Fruit fly (Drosophila melanogaster) whole organism: Measurements from ENCODE around the gene CG2931.

ENCODE experiments used
- CG8478 ChIP-seq: fragments of >200 bp; optimal IDR thresholded peaks from 2 replicates; lab custom pipeline; 2018; ENCODE audit warnings: inconsistent platforms
- Dll ChIP-seq: fragments of >200 bp; optimal IDR thresholded peaks from 2 replicates; lab custom pipeline; 2017
- EcR ChIP-seq, 2 experiments: fragments of >200 bp; optimal IDR thresholded peaks; 2 replicates each; lab custom pipeline; 2017; ENCODE audit warnings: missing biosample characterization in 2 of 2, missing genetic modification characterization in 2 of 2, missing genetic modification reagents in 2 of 2
- pan ChIP-seq: fragments of >200 bp; optimal IDR thresholded peaks from 2 replicates; lab custom pipeline; 2017
- psq ChIP-seq: fragments of >200 bp; optimal IDR thresholded peaks from 2 replicates; lab custom pipeline; 2017
- usp ChIP-seq: fragments of >200 bp; optimal IDR thresholded peaks from 2 replicates; lab custom pipeline; 2017; ENCODE audit warnings: missing biosample characterization, missing genetic modification characterization, mixed read lengths

CG2931 gene

dm6 chr3R:5570635-5571436, 2.4 kb upstream of the CG2931 start, which contains the start of gene CRMP:
CRMP (plus strand) TSS chr3R:5571108.
- TF ChIP-seq CG8478 (lab: Kevin White, UChicago) (no peak), psq (lab: Kevin White, UChicago) (no peak), Dll (lab: Kevin White, UChicago) (no peak), usp (GFP tag; lab: Kevin White, UChicago) (no peak), EcR (GFP tag; optimal IDR thresholded peaks at IDR 0.05; lab: Kevin White, UChicago) (no peak), pan (lab: Kevin White, UChicago) (no peak)

dm6 chr3R:5565623-5566022, 2.8 kb downstream of the CG2931 start:
- TF ChIP-seq pan (lab: Kevin White, UChicago) (no peak), Dll (lab: Kevin White, UChicago) (no peak), CG8478 (lab: Kevin White, UChicago) (no peak), psq (lab: Kevin White, UChicago) (no peak), EcR (GFP tag; optimal IDR thresholded peaks at IDR 0.05; lab: Kevin White, UChicago) (no peak), usp (GFP tag; lab: Kevin White, UChicago) (no peak)

dm6 chr3R:5564775-5565190, 3.6 kb downstream of the CG2931 start, which contains the start of the genes CG14671 and CG12746:
CG14671 (minus strand) TSS chr3R:5564815.
CG12746 (plus strand) TSS chr3R:5564865.
- TF ChIP-seq Dll (lab: Kevin White, UChicago), result no peak

dm6 chr3R:5563420-5563819, 5.0 kb downstream of the CG2931 start, which contains the start of gene Pi4KIIalpha:
Pi4KIIalpha (minus strand) TSS chr3R:5563652.
- TF ChIP-seq usp (GFP tag; lab: Kevin White, UChicago) (no peak), Dll (lab: Kevin White, UChicago) (no peak), pan (lab: Kevin White, UChicago) (no peak), CG8478 (lab: Kevin White, UChicago) (no peak), EcR (GFP tag; optimal IDR thresholded peaks at IDR 0.05; lab: Kevin White, UChicago) (no peak), psq (lab: Kevin White, UChicago) (no peak)

- no peak for TF ChIP-seq psq (lab: Kevin White, UChicago)
- TF ChIP-seq EcR (GFP tag; optimal IDR thresholded peaks at IDR 0.05; lab: Kevin White, UChicago), result no peak
- no peak for TF ChIP-seq Dll (lab: Kevin White, UChicago)
- TF ChIP-seq usp (GFP tag; lab: Kevin White, UChicago), result no peak
- no peak for TF ChIP-seq CG8478 (lab: Kevin White, UChicago)
- no peak for TF ChIP-seq pan (lab: Kevin White, UChicago)
These were observed 5.5 kb downstream of the CG2931 start for dm6 chr3R:5562956-5563355.

- TF ChIP-seq EcR (GFP tag; optimal IDR thresholded peaks at IDR 0.05; lab: Kevin White, UChicago), result no peak
- no peak for TF ChIP-seq CG8478 (lab: Kevin White, UChicago)
- TF ChIP-seq usp (GFP tag; lab: Kevin White, UChicago), result no peak
- no peak for TF ChIP-seq pan (lab: Kevin White, UChicago)
- TF ChIP-seq psq (lab: Kevin White, UChicago), result no peak
- no peak for TF ChIP-seq Dll (lab: Kevin White, UChicago)
These were observed 13.6 kb downstream of the CG2931 start, which contains the start of gene Snm1 for dm6 chr3R:5554852-5555251. Snm1 (plus strand) TSS chr3R:5555084.

- TF ChIP-seq Dll (lab: Kevin White, UChicago) (no peak), CG8478 (lab: Kevin White, UChicago) (no peak), EcR (GFP tag; optimal IDR thresholded peaks at IDR 0.05; lab: Kevin White, UChicago) (no peak), pan (lab: Kevin White, UChicago) (no peak), usp (GFP tag; lab: Kevin White, UChicago) (no peak), psq (lab: Kevin White, UChicago) (no peak)
These were observed 14.3 kb downstream of the CG2931 start, which contains the start of gene Pcmt for dm6 chr3R:5554082-5554481. Pcmt (minus strand) TSS chr3R:5554316.

- TF ChIP-seq usp (GFP tag; lab: Kevin White, UChicago) (no peak), pan (lab: Kevin White, UChicago) (no peak), Dll (lab: Kevin White, UChicago) (no peak), psq (lab: Kevin White, UChicago) (no peak), CG8478 (lab: Kevin White, UChicago) (no peak), EcR (GFP tag; optimal IDR thresholded peaks at IDR 0.05; lab: Kevin White, UChicago) (no peak)
These were observed 16.8 kb downstream of the CG2931 start for dm6 chr3R:5551593-5551992.

dm6 chr3R:5551068-5551467, 17.3 kb downstream of the CG2931 start, which contains the start of gene mia:
mia (minus strand) TSS chr3R:5551168.
- no peak for TF ChIP-seq Dll (lab: Kevin White, UChicago)

- TF ChIP-seq usp (GFP tag; lab: Kevin White, UChicago) (no peak), CG8478 (lab: Kevin White, UChicago) (no peak), pan (lab: Kevin White, UChicago) (no peak), Dll (lab: Kevin White, UChicago) (no peak), psq (lab: Kevin White, UChicago) (no peak), EcR (GFP tag; optimal IDR thresholded peaks at IDR 0.05; lab: Kevin White, UChicago) (no peak)
These were observed 18.0 kb downstream of the CG2931 start for dm6 chr3R:5550452-5550851.

- no peak for TF ChIP-seq CG8478 (lab: Kevin White, UChicago)
- no peak for TF ChIP-seq usp (GFP tag; lab: Kevin White, UChicago)
These were observed 20.9 kb downstream of the CG2931 start, which contains the start of gene CG2519 for dm6 chr3R:5547464-5547943. CG2519 (minus strand) TSS chr3R:5547775.
